Fruit fly (Drosophila melanogaster) whole organism, embryonic: Measurements from ENCODE around the gene CG46311.

Experiments used
- Antp ChIP-seq: fragments of 200-800 bp; sonication (Bioruptor generic); optimal IDR thresholded peaks from 3 replicates; lab custom pipeline; 2016; ENCODE audit warnings: missing biosample characterization, missing genetic modification characterization
- CG10366 ChIP-seq: fragments of 200-800 bp; sonication (Bioruptor generic); IDR thresholded peaks from 2 replicates; pipeline ENCODE4 v1.3.6; 2022; ENCODE audit warnings: missing biosample characterization, missing genetic modification characterization
- CG10431 ChIP-seq: fragments of 200-800 bp; sonication (Bioruptor generic); optimal IDR thresholded peaks from 3 replicates; lab custom pipeline; 2018; ENCODE audit warnings: missing biosample characterization, mild to moderate bottlenecking, missing genetic modification characterization
- CG11695 ChIP-seq: fragments of 200-800 bp; sonication (Bioruptor generic); IDR thresholded peaks from 3 replicates; pipeline ENCODE4 v1.3.6; 2022; ENCODE audit warnings: missing biosample characterization, missing genetic modification characterization
- CG12391 ChIP-seq: fragments of 200-800 bp; sonication (Bioruptor generic); optimal IDR thresholded peaks from 3 replicates; lab custom pipeline; 2018; ENCODE audit warnings: missing biosample characterization, mild to moderate bottlenecking, missing genetic modification characterization, moderate library complexity
- CG12769 ChIP-seq: fragments of 200-800 bp; sonication (Bioruptor generic); optimal IDR thresholded peaks from 2 replicates; lab custom pipeline; 2019; ENCODE audit warnings: missing biosample characterization, mild to moderate bottlenecking, missing genetic modification characterization, moderate library complexity
- CG15073 ChIP-seq: fragments of 200-800 bp; sonication (Bioruptor generic); optimal IDR thresholded peaks from 2 replicates; lab custom pipeline; 2016; ENCODE audit warnings: missing biosample characterization, missing genetic modification characterization
- CG15696 ChIP-seq: fragments of 200-800 bp; sonication (Bioruptor generic); optimal IDR thresholded peaks from 2 replicates; lab custom pipeline; 2019; ENCODE audit warnings: missing biosample characterization, mild to moderate bottlenecking, missing genetic modification characterization, moderate library complexity
- CG17359 ChIP-seq: fragments of 200-800 bp; sonication (Bioruptor generic); optimal IDR thresholded peaks from 3 replicates; lab custom pipeline; 2018; ENCODE audit warnings: missing biosample characterization, mild to moderate bottlenecking, missing genetic modification characterization, moderate library complexity
- CG17912 ChIP-seq: fragments of 200-800 bp; sonication (Bioruptor generic); optimal IDR thresholded peaks from 2 replicates; lab custom pipeline; 2018; ENCODE audit warnings: missing biosample characterization, mild to moderate bottlenecking, missing genetic modification characterization
- CG3838 ChIP-seq: fragments of 200-800 bp; sonication (Bioruptor generic); optimal IDR thresholded peaks from 3 replicates; lab custom pipeline; 2016; ENCODE audit warnings: missing biosample characterization, missing genetic modification characterization
- CG4328 ChIP-seq: fragments of 200-800 bp; sonication (Bioruptor generic); optimal IDR thresholded peaks from 3 replicates; lab custom pipeline; 2017; ENCODE audit warnings: missing biosample characterization, missing genetic modification reagents, missing genetic modification characterization
- CG6254 ChIP-seq: fragments of 200-800 bp; sonication (Bioruptor generic); optimal IDR thresholded peaks from 3 replicates; lab custom pipeline; 2017; ENCODE audit warnings: mild to moderate bottlenecking, missing biosample characterization, missing genetic modification reagents, missing genetic modification characterization
- CG7556 ChIP-seq: fragments of 200-800 bp; sonication (Bioruptor generic); optimal IDR thresholded peaks from 2 replicates; lab custom pipeline; 2017; ENCODE audit warnings: missing biosample characterization, mild to moderate bottlenecking, missing genetic modification characterization
- CG7839 ChIP-seq: fragments of 200-800 bp; sonication (Bioruptor generic); optimal IDR thresholded peaks from 3 replicates; lab custom pipeline; 2018; ENCODE audit warnings: missing biosample characterization, mild to moderate bottlenecking, missing genetic modification characterization, moderate library complexity
- CG8089 ChIP-seq: fragments of 200-800 bp; sonication (Bioruptor generic); optimal IDR thresholded peaks from 3 replicates; lab custom pipeline; 2016; ENCODE audit warnings: missing biosample characterization, missing genetic modification characterization
- D ChIP-seq, 2 experiments: fragments of 200-800 bp in 1 of 2; fragments of >200 bp in 1 of 2; sonication (Bioruptor generic) in 1 of 2; optimal IDR thresholded peaks; 2 replicates in 1 of 2; 3 replicates in 1 of 2; lab custom pipeline; 2017; ENCODE audit warnings: mild to moderate bottlenecking in 1 of 2, missing biosample characterization in 1 of 2, missing genetic modification characterization in 1 of 2, missing genetic modification reagents in 1 of 2
- Dek ChIP-seq: fragments of 200-800 bp; sonication (Bioruptor generic); optimal IDR thresholded peaks from 3 replicates; lab custom pipeline; 2019; ENCODE audit warnings: missing biosample characterization, mild to moderate bottlenecking, missing genetic modification characterization, moderate library complexity
- Dip2 ChIP-seq: fragments of 200-800 bp; sonication (Bioruptor generic); IDR thresholded peaks from 2 replicates; pipeline ENCODE4 v1.3.6; 2022; ENCODE audit warnings: missing biosample characterization, missing genetic modification characterization
- Dip3 ChIP-seq: fragments of 200-800 bp; sonication (Bioruptor generic); optimal IDR thresholded peaks from 3 replicates; lab custom pipeline; 2016; ENCODE audit warnings: missing biosample characterization, missing genetic modification characterization
- Ets65A ChIP-seq: fragments of 200-800 bp; sonication (Bioruptor generic); peaks from one replicate; lab custom pipeline; 2016; ENCODE audit warnings: missing biosample characterization, missing genetic modification characterization
- Hand ChIP-seq: fragments of 200-800 bp; sonication (Bioruptor generic); optimal IDR thresholded peaks from 2 replicates; lab custom pipeline; 2017; ENCODE audit warnings: mild to moderate bottlenecking, missing biosample characterization, missing genetic modification reagents, missing genetic modification characterization
- Lim3 ChIP-seq: fragments of 200-800 bp; sonication (Bioruptor generic); IDR thresholded peaks from 2 replicates; pipeline ENCODE4 v1.3.6; 2022; ENCODE audit warnings: missing biosample characterization, missing genetic modification characterization
- Mes4 ChIP-seq: fragments of 200-800 bp; sonication (Bioruptor generic); optimal IDR thresholded peaks from 2 replicates; lab custom pipeline; 2016; ENCODE audit warnings: missing biosample characterization, missing genetic modification characterization
- NC2α ChIP-seq: fragments of 200-800 bp; sonication (Bioruptor generic); optimal IDR thresholded peaks from 2 replicates; lab custom pipeline; 2016; ENCODE audit warnings: missing biosample characterization, missing genetic modification characterization
- NK7.1 ChIP-seq: fragments of 200-800 bp; sonication (Bioruptor generic); optimal IDR thresholded peaks from 3 replicates; lab custom pipeline; 2016; ENCODE audit warnings: missing biosample characterization, missing genetic modification characterization
- Neu2 ChIP-seq: fragments of 200-800 bp; sonication (Bioruptor generic); optimal IDR thresholded peaks from 3 replicates; lab custom pipeline; 2016; ENCODE audit warnings: missing biosample characterization, missing genetic modification characterization, borderline replicate concordance
- Oaz ChIP-seq: fragments of 200-800 bp; sonication (Bioruptor generic); IDR thresholded peaks from 2 replicates; pipeline ENCODE4 v1.3.6; 2022; ENCODE audit warnings: missing biosample characterization, missing genetic modification characterization
- Optix ChIP-seq: fragments of 200-800 bp; sonication (Bioruptor generic); IDR thresholded peaks from 3 replicates; pipeline ENCODE4 v1.3.6; 2022; ENCODE audit warnings: missing biosample characterization, missing genetic modification characterization
- Sry-β ChIP-seq: fragments of 200-800 bp; sonication (Bioruptor generic); optimal IDR thresholded peaks from 2 replicates; lab custom pipeline; 2018; ENCODE audit warnings: missing biosample characterization, mild to moderate bottlenecking, missing genetic modification characterization, moderate library complexity
- ara ChIP-seq: fragments of 200-800 bp; sonication (Bioruptor generic); IDR thresholded peaks from 2 replicates; pipeline ENCODE4 v1.3.6; 2022; ENCODE audit warnings: missing biosample characterization, missing genetic modification characterization
- ato ChIP-seq: fragments of 200-800 bp; sonication (Bioruptor generic); IDR thresholded peaks from 2 replicates; pipeline ENCODE4 v1.3.6; 2022; ENCODE audit warnings: missing biosample characterization, missing genetic modification characterization; ENCODE audit not compliant: partially characterized antibody
- croc ChIP-seq: fragments of 200-800 bp; sonication (Bioruptor generic); conservative IDR thresholded peaks from 3 replicates; pipeline ENCODE4 v1.3.6; 2022; ENCODE audit warnings: missing biosample characterization, missing genetic modification characterization
- dm ChIP-seq: fragments of 200-800 bp; sonication (Bioruptor generic); optimal IDR thresholded peaks from 3 replicates; lab custom pipeline; 2016; ENCODE audit warnings: missing biosample characterization, missing genetic modification characterization
- fd96Cb ChIP-seq: fragments of 200-800 bp; sonication (Bioruptor generic); optimal IDR thresholded peaks from 2 replicates; lab custom pipeline; 2018; ENCODE audit warnings: missing biosample characterization, mild to moderate bottlenecking, missing genetic modification characterization, moderate library complexity
- ftz-f1 ChIP-seq: fragments of 200-800 bp; sonication (Bioruptor generic); optimal IDR thresholded peaks from 2 replicates; lab custom pipeline; 2016; ENCODE audit warnings: missing biosample characterization, missing genetic modification characterization
- hbn ChIP-seq: fragments of 200-800 bp; sonication (Bioruptor generic); IDR thresholded peaks from 2 replicates; pipeline ENCODE4 v1.3.6; 2022; ENCODE audit warnings: missing biosample characterization, missing genetic modification characterization; ENCODE audit not compliant: partially characterized antibody
- jumu ChIP-seq: fragments of 200-800 bp; sonication (Bioruptor generic); optimal IDR thresholded peaks from 3 replicates; lab custom pipeline; 2016; ENCODE audit warnings: missing biosample characterization, missing genetic modification characterization
- kah ChIP-seq: fragments of 200-800 bp; sonication (Bioruptor generic); optimal IDR thresholded peaks from 2 replicates; lab custom pipeline; 2018; ENCODE audit warnings: missing biosample characterization, mild to moderate bottlenecking, missing genetic modification characterization
- lbe ChIP-seq: fragments of 200-800 bp; sonication (Bioruptor generic); optimal IDR thresholded peaks from 2 replicates; lab custom pipeline; 2016; ENCODE audit warnings: missing biosample characterization, mild to moderate bottlenecking, missing genetic modification characterization
- mam ChIP-seq: fragments of 200-800 bp; sonication (Bioruptor generic); optimal IDR thresholded peaks from 3 replicates; lab custom pipeline; 2016; ENCODE audit warnings: missing biosample characterization, missing genetic modification characterization
- oc ChIP-seq: fragments of 200-800 bp; sonication (Bioruptor generic); optimal IDR thresholded peaks from 2 replicates; lab custom pipeline; 2018; ENCODE audit warnings: missing biosample characterization, mild to moderate bottlenecking, missing genetic modification characterization, moderate library complexity
- onecut ChIP-seq: fragments of 200-800 bp; sonication (Bioruptor generic); IDR thresholded peaks from 2 replicates; pipeline ENCODE4 v1.3.6; 2022; ENCODE audit warnings: missing biosample characterization, missing genetic modification characterization
- phol ChIP-seq: fragments of 200-800 bp; sonication (Bioruptor generic); optimal IDR thresholded peaks from 3 replicates; lab custom pipeline; 2018; ENCODE audit warnings: missing biosample characterization, mild to moderate bottlenecking, missing genetic modification characterization, moderate library complexity
- prd ChIP-seq, 3 experiments: fragments of >200 bp in 2 of 3; fragments of 200-800 bp in 1 of 3; sonication (Bioruptor generic) in 1 of 3; optimal IDR thresholded peaks in 2 of 3; IDR thresholded peaks in 1 of 3; 2 replicates in 2 of 3; 3 replicates in 1 of 3; pipeline versions ENCODE4 v1.3.6 to Lab custom; 2017 to 2022; ENCODE audit warnings: missing biosample characterization in 1 of 3, missing genetic modification characterization in 1 of 3
- pros ChIP-seq: fragments of 200-800 bp; sonication (Bioruptor generic); optimal IDR thresholded peaks from 3 replicates; lab custom pipeline; 2019; ENCODE audit warnings: missing biosample characterization, mild to moderate bottlenecking, missing genetic modification characterization, moderate library complexity
- stc ChIP-seq: fragments of 200-800 bp; sonication (Bioruptor generic); IDR thresholded peaks from 2 replicates; pipeline ENCODE4 v1.3.6; 2022; ENCODE audit warnings: missing biosample characterization, missing genetic modification characterization
- tgo ChIP-seq: fragments of 200-800 bp; sonication (Bioruptor generic); IDR thresholded peaks from 3 replicates; pipeline ENCODE4 v1.3.6; 2022; ENCODE audit warnings: missing biosample characterization, missing genetic modification characterization
- vvl ChIP-seq: fragments of 200-800 bp; sonication (Bioruptor generic); IDR thresholded peaks from 2 replicates; pipeline ENCODE4 v1.3.6; 2022; ENCODE audit warnings: missing biosample characterization, missing genetic modification characterization
- z ChIP-seq: fragments of 200-800 bp; sonication (Bioruptor generic); IDR thresholded peaks from 3 replicates; pipeline ENCODE4 v1.3.6; 2022; ENCODE audit warnings: missing biosample characterization, missing genetic modification characterization

CG46311 gene

dm6 chrX:13572382-13572781 is 8.8 kb downstream of the CG46311 start (continued):
- peak; percentile 20; the same call in 1 of the 2 replicates for TF ChIP-seq onecut (GFP tag; lab: Robert Waterston, UW)
- TF ChIP-seq Oaz (GFP tag; lab: Robert Waterston, UW): no peak
- peak; percentile 73 for TF ChIP-seq CG7556 (GFP tag; lab: Kevin White, UChicago)
- TF ChIP-seq CG12391 (tag; lab: Kevin White, UChicago): peak; percentile 60
- TF ChIP-seq D (optimal IDR thresholded peaks at IDR 0.05; lab: Kevin White, UChicago): no peak
- TF ChIP-seq D (GFP tag; optimal IDR thresholded peaks at IDR 0.05; lab: Kevin White, UChicago): peak; percentile 71
- no peak for TF ChIP-seq NC2α (GFP tag; lab: Kevin White, UChicago)
- no peak for TF ChIP-seq Neu2 (GFP tag; lab: Kevin White, UChicago)
- TF ChIP-seq hbn (GFP tag; lab: Robert Waterston, UW): no peak
- no peak for TF ChIP-seq prd (optimal IDR thresholded peaks at IDR 0.05; lab: Kevin White, UChicago)
- peak; percentile 50; the same call in 1 of the 3 replicates for TF ChIP-seq prd (GFP tag; IDR thresholded peaks at IDR 0.05; lab: Robert Waterston, UW)
- no peak for TF ChIP-seq CG15073 (GFP tag; lab: Kevin White, UChicago)
- TF ChIP-seq CG7839 (tag; lab: Kevin White, UChicago): peak; percentile 73
- TF ChIP-seq CG6254 (GFP tag; lab: Kevin White, UChicago): peak; percentile 39
- peak; percentile 44; the same call in 1 of the 2 replicates for TF ChIP-seq ara
- TF ChIP-seq Optix (GFP tag; lab: Robert Waterston, UW): no peak
- peak; percentile 77 for TF ChIP-seq fd96Cb (tag; lab: Kevin White, UChicago)
- no peak for TF ChIP-seq kah (GFP tag; lab: Kevin White, UChicago)
- 0 out of 2 replicates have a peak, but pooled peaks have one; percentile 54 for TF ChIP-seq vvl
- TF ChIP-seq phol (tag; lab: Kevin White, UChicago): peak; percentile 77
- no peak for TF ChIP-seq z (GFP tag; lab: Robert Waterston, UW)
- no peak for TF ChIP-seq ato
- TF ChIP-seq Lim3 (GFP tag; lab: Robert Waterston, UW): no peak
- TF ChIP-seq dm (GFP tag; lab: Kevin White, UChicago): no peak
- TF ChIP-seq CG10366 (GFP tag; lab: Robert Waterston, UW): peak; percentile 43
- TF ChIP-seq Hand: peak; percentile 21
- peak; percentile 68; the same call in 2 of the 3 replicates for TF ChIP-seq CG11695 (GFP tag; lab: Robert Waterston, UW)
- TF ChIP-seq Dek (tag; lab: Kevin White, UChicago): no peak
- TF ChIP-seq jumu (GFP tag; lab: Kevin White, UChicago): peak; percentile 45
- TF ChIP-seq CG3838: no peak
- no peak for TF ChIP-seq CG4328 (GFP tag; lab: Kevin White, UChicago)
- TF ChIP-seq Sry-β (GFP tag; lab: Kevin White, UChicago): no peak
- no peak for TF ChIP-seq NK7.1
- no peak for TF ChIP-seq Dip2 (GFP tag; lab: Robert Waterston, UW)
- TF ChIP-seq CG17359: peak; percentile 47
- no peak for TF ChIP-seq oc (tag; lab: Kevin White, UChicago)
- TF ChIP-seq CG17912: no peak
- TF ChIP-seq CG10431: no peak
- peak; percentile 57 for TF ChIP-seq mam (GFP tag; lab: Kevin White, UChicago)
- no peak for TF ChIP-seq pros (GFP tag; lab: Kevin White, UChicago)
- no peak for TF ChIP-seq Mes4
- TF ChIP-seq CG8089: no peak
- TF ChIP-seq CG15696 (tag; lab: Kevin White, UChicago): no peak
- TF ChIP-seq lbe (GFP tag; lab: Kevin White, UChicago): no peak
- TF ChIP-seq CG12769: no peak
- peak; percentile 20; the same call in 1 of the 3 replicates for TF ChIP-seq croc (GFP tag; lab: Robert Waterston, UW)
- TF ChIP-seq Ets65A: peak; percentile 89
- peak; percentile 35 for TF ChIP-seq Antp
- TF ChIP-seq stc (GFP tag; lab: Robert Waterston, UW): 0 out of 2 replicates have a peak, but pooled peaks have one; percentile 31
- peak; percentile 44; the same call in 2 of the 3 replicates for TF ChIP-seq tgo
- no peak for TF ChIP-seq ftz-f1 (GFP tag; lab: Kevin White, UChicago)
- TF ChIP-seq Dip3 (GFP tag; lab: Kevin White, UChicago): peak; percentile 22
